Worm (Caenorhabditis elegans) whole organism, young adult: ENCODE results near the gene C55B6.5.

Source experiments
- F55B11.4 ChIP-seq: sonication (generic microtip); optimal IDR thresholded peaks from 2 replicates; lab custom pipeline; 2016; ENCODE audit warnings: missing compliant biosample characterization, missing genetic modification characterization, borderline replicate concordance; ENCODE audit not compliant: insufficient read depth
- bed-2 ChIP-seq: fragments of 200-800 bp; sonication (Bioruptor generic); IDR thresholded peaks from 2 replicates; pipeline ENCODE4 v1.3.6; 2022; ENCODE audit warnings: missing genetic modification reagents, missing genetic modification characterization, missing compliant biosample characterization
- let-526 ChIP-seq: fragments of 200-800 bp; sonication (Bioruptor generic); IDR thresholded peaks from 2 replicates; pipeline ENCODE4 v1.3.6; 2022; ENCODE audit warnings: missing genetic modification reagents, missing genetic modification characterization, missing compliant biosample characterization
- sea-2 ChIP-seq: fragments of 200-800 bp; sonication (Bioruptor generic); IDR thresholded peaks from 2 replicates; pipeline ENCODE4 v1.3.6; 2022; ENCODE audit warnings: missing genetic modification characterization, missing compliant biosample characterization
- unc-62 ChIP-seq: fragments of 150-350 bp; optimal IDR thresholded peaks from 2 replicates; lab custom pipeline; 2014; ENCODE audit warnings: missing biosample characterization, missing genetic modification reagents, missing genetic modification characterization

DNA sequence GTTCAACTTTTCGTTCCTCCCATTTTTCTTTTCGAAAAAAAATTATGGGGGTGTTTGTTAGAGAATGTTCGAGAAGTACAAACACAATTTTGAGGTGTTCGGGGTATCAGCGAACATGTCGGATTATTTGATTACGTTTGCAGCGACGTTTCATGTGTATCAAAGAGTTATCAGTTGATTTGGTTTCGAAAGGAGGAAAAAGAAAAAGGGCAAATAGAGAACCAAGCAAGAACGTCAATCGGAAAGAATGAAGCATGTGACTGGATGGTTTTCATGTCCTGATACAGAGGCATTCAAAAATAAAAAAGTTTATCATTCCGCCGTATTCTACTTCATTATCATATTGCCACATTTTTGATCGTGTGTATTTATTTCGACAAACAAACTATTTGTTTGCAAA, 39.7 kb upstream of the C55B6.5 start:
- TF ChIP-seq F55B11.4 (tag; lab: Kevin White, UChicago) (no peak), let-526 (GFP tag; lab: Robert Waterston, UW) (no peak), unc-62 (peak; percentile 30), sea-2 (GFP tag; lab: Robert Waterston, UW) (no peak), bed-2 (GFP tag; lab: Robert Waterston, UW) (no peak)
